Worm (Caenorhabditis elegans): Measurements from ENCODE around the gene rpl-5.

Gene rpl-5

ce11 chrII:8546975-8547374, 22.8 kb upstream of the rpl-5 start (continued):
- TF ChIP-seq daf-16 (GFP tag; optimal IDR thresholded peaks at IDR 0.05) (peak; percentile 54 to 86), daf-16 (tag; optimal IDR thresholded peaks at IDR 0.05) (peak; percentile 77), zip-2 (tag; optimal IDR thresholded peaks at IDR 0.05) (no peak), unc-39 (tag; optimal IDR thresholded peaks at IDR 0.05) (no peak), mxl-2 (GFP tag; conservative IDR thresholded peaks at IDR 0.05) (0 out of 2 replicates have a peak, but pooled peaks have one; percentile 65), daf-8 (GFP tag; IDR thresholded peaks at IDR 0.05) (no peak), F49E8.2 (tag; optimal IDR thresholded peaks at IDR 0.05; ENCODE audit: borderline replicate concordance) (peak; percentile 55), daf-19 (GFP tag; conservative IDR thresholded peaks at IDR 0.05) (peak; percentile 84), F26F4.8 (GFP tag; conservative IDR thresholded peaks at IDR 0.05) (peak; percentile 91), dmd-8 (GFP tag; IDR thresholded peaks at IDR 0.05) (no peak; the same call in none of the 2 replicates), lin-1 (GFP tag; IDR thresholded peaks at IDR 0.05) (peak; percentile 79), zip-11 (GFP tag; IDR thresholded peaks at IDR 0.05) (peak; percentile 83), nhr-41 (GFP tag; IDR thresholded peaks at IDR 0.05) (peak; percentile 53; the same call in 1 of the 2 replicates), rbr-2 (tag; optimal IDR thresholded peaks at IDR 0.05) (peak; percentile 59), Y75B8A.6 (GFP tag; IDR thresholded peaks at IDR 0.05) (peak; percentile 61; the same call in 1 of the 2 replicates), ctbp-1 (GFP tag; IDR thresholded peaks at IDR 0.05) (peak; percentile 87), spr-3 (GFP tag; optimal IDR thresholded peaks at IDR 0.05) (peak; percentile 79), madf-5 (GFP tag; IDR thresholded peaks at IDR 0.05) (peak in 1 of 2 experiments; percentile 83; a peak in 2 of 4 replicates), unc-130 (GFP tag; optimal IDR thresholded peaks at IDR 0.05) (peak; percentile 47), mdl-1 (tag; optimal IDR thresholded peaks at IDR 0.05) (peak in 1 of 2 experiments; percentile 52), fos-1 (tag; optimal IDR thresholded peaks at IDR 0.05) (no peak), zfp-3 (GFP tag; conservative IDR thresholded peaks at IDR 0.05) (peak; percentile 72), nhr-76 (tag; optimal IDR thresholded peaks at IDR 0.05) (no peak), ceh-44 (GFP tag; IDR thresholded peaks at IDR 0.05) (peak; percentile 70; the same call in 1 of the 2 replicates), nhr-25 (tag; optimal IDR thresholded peaks at IDR 0.05; ENCODE audit: borderline replicate concordance, insufficient read depth) (no peak), ZK546.5 (tag; optimal IDR thresholded peaks at IDR 0.05) (no peak), gei-8 (GFP tag; optimal IDR thresholded peaks at IDR 0.05) (peak; percentile 84), ces-1 (GFP tag; optimal IDR thresholded peaks at IDR 0.05) (no peak), saeg-2 (GFP tag; IDR thresholded peaks at IDR 0.05) (peak; percentile 61; the same call in 1 of the 2 replicates), vab-7 (GFP tag; IDR thresholded peaks at IDR 0.05) (no peak; the same call in none of the 2 replicates), lin-39 (tag; optimal IDR thresholded peaks at IDR 0.05) (no peak), sdz-12 (GFP tag; optimal IDR thresholded peaks at IDR 0.05) (peak; percentile 61), lim-7 (GFP tag; IDR thresholded peaks at IDR 0.05) (peak; percentile 98), madf-9 (GFP tag; conservative IDR thresholded peaks at IDR 0.05) (peak; percentile 72), dmd-9 (GFP tag; IDR thresholded peaks at IDR 0.05) (0 out of 2 replicates have a peak, but pooled peaks have one; percentile 66), T26A8.4 (GFP tag; IDR thresholded peaks at IDR 0.05) (no peak; the same call in 1 of the 2 replicates), aha-1 (tag) (peak; percentile 95), lin-13 (GFP tag; optimal IDR thresholded peaks at IDR 0.05) (peak; percentile 71), duxl-1 (tag; optimal IDR thresholded peaks at IDR 0.05; ENCODE audit: poor library complexity) (peak; percentile 81), skn-1 (tag; optimal IDR thresholded peaks at IDR 0.05) (no peak), nhr-77 (tag; optimal IDR thresholded peaks at IDR 0.05) (peak; percentile 13), Y5F2A.4 (GFP tag; optimal IDR thresholded peaks at IDR 0.05) (peak; percentile 80), unc-62 (GFP tag; optimal IDR thresholded peaks at IDR 0.05 in 1 of 2) (no peak), unc-62 (tag; optimal IDR thresholded peaks at IDR 0.05) (no peak)
